Fruit fly (Drosophila melanogaster) whole organism, embryonic: ENCODE data around the gene P5CDh1.

Source experiments
- Adf1 ChIP-seq: fragments of 200-800 bp; sonication (Bioruptor generic); IDR thresholded peaks from 2 replicates; pipeline ENCODE4 v1.3.6; 2022; ENCODE audit warnings: missing biosample characterization, missing genetic modification characterization
- CG10209 ChIP-seq: fragments of 200-800 bp; sonication (Bioruptor generic); optimal IDR thresholded peaks from 3 replicates; lab custom pipeline; 2017; ENCODE audit warnings: missing biosample characterization, mild to moderate bottlenecking, missing genetic modification characterization, missing genetic modification reagents
- CG10267 ChIP-seq: fragments of 200-800 bp; sonication (Bioruptor generic); optimal IDR thresholded peaks from 2 replicates; lab custom pipeline; 2018; ENCODE audit warnings: missing biosample characterization, mild to moderate bottlenecking, missing genetic modification characterization, moderate library complexity
- CG12942 ChIP-seq: fragments of 200-800 bp; sonication (Bioruptor generic); optimal IDR thresholded peaks from 3 replicates; lab custom pipeline; 2016; ENCODE audit warnings: missing biosample characterization, missing genetic modification characterization
- CG13287 ChIP-seq: fragments of 200-800 bp; sonication (Bioruptor generic); IDR thresholded peaks from 2 replicates; pipeline ENCODE4 v1.3.6; 2022; ENCODE audit warnings: missing biosample characterization, missing genetic modification characterization; ENCODE audit not compliant: partially characterized antibody
- CG14965 ChIP-seq: fragments of 200-800 bp; sonication (Bioruptor generic); optimal IDR thresholded peaks from 2 replicates; lab custom pipeline; 2016; ENCODE audit warnings: missing biosample characterization, missing genetic modification characterization, borderline replicate concordance
- CG15696 ChIP-seq: fragments of 200-800 bp; sonication (Bioruptor generic); optimal IDR thresholded peaks from 2 replicates; lab custom pipeline; 2019; ENCODE audit warnings: missing biosample characterization, mild to moderate bottlenecking, missing genetic modification characterization, moderate library complexity
- CG1603 ChIP-seq: fragments of 200-800 bp; sonication (Bioruptor generic); optimal IDR thresholded peaks from 2 replicates; lab custom pipeline; 2019; ENCODE audit warnings: missing biosample characterization, mild to moderate bottlenecking, missing genetic modification characterization, moderate library complexity
- CG17361 ChIP-seq: fragments of 200-800 bp; sonication (Bioruptor generic); IDR thresholded peaks from 3 replicates; pipeline ENCODE4 v1.3.6; 2022; ENCODE audit warnings: missing biosample characterization, missing genetic modification characterization
- CG17568 ChIP-seq: fragments of 200-800 bp; sonication (Bioruptor generic); optimal IDR thresholded peaks from 2 replicates; lab custom pipeline; 2018; ENCODE audit warnings: missing biosample characterization, mild to moderate bottlenecking, missing genetic modification characterization, moderate library complexity
- CG17612 ChIP-seq: fragments of 200-800 bp; sonication (Bioruptor generic); IDR thresholded peaks from 2 replicates; pipeline ENCODE4 v1.3.6; 2022; ENCODE audit warnings: missing biosample characterization, missing genetic modification characterization
- CG17802 ChIP-seq: fragments of 200-800 bp; sonication (Bioruptor generic); optimal IDR thresholded peaks from 2 replicates; lab custom pipeline; 2018; ENCODE audit warnings: missing biosample characterization, mild to moderate bottlenecking, missing genetic modification characterization, moderate library complexity
- CG17912 ChIP-seq: fragments of 200-800 bp; sonication (Bioruptor generic); optimal IDR thresholded peaks from 2 replicates; lab custom pipeline; 2018; ENCODE audit warnings: missing biosample characterization, mild to moderate bottlenecking, missing genetic modification characterization
- CG18262 ChIP-seq: fragments of 200-800 bp; optimal IDR thresholded peaks from 3 replicates; lab custom pipeline; 2019; ENCODE audit warnings: missing biosample characterization, mild to moderate bottlenecking, missing genetic modification characterization, moderate library complexity
- CG2116 ChIP-seq: fragments of 200-800 bp; sonication (Bioruptor generic); optimal IDR thresholded peaks from 3 replicates; lab custom pipeline; 2018; ENCODE audit warnings: missing biosample characterization, mild to moderate bottlenecking, missing genetic modification characterization
- CG3065 ChIP-seq: fragments of 200-800 bp; sonication (Bioruptor generic); optimal IDR thresholded peaks from 2 replicates; lab custom pipeline; 2016; ENCODE audit warnings: missing biosample characterization, missing genetic modification characterization
- CG32767 ChIP-seq: fragments of 200-800 bp; sonication (Bioruptor generic); IDR thresholded peaks from 2 replicates; pipeline ENCODE4 v1.3.6; 2022; ENCODE audit warnings: missing biosample characterization, missing genetic modification characterization
- CG33557 ChIP-seq: fragments of 200-800 bp; sonication (Bioruptor generic); optimal IDR thresholded peaks from 2 replicates; lab custom pipeline; 2019; ENCODE audit warnings: missing biosample characterization, mild to moderate bottlenecking, missing genetic modification characterization, moderate library complexity
- CG34422 ChIP-seq: fragments of 200-800 bp; sonication (Bioruptor generic); IDR thresholded peaks from 3 replicates; pipeline ENCODE4 v1.3.6; 2022; ENCODE audit warnings: missing biosample characterization, missing genetic modification characterization
- CG3847 ChIP-seq: fragments of 200-800 bp; sonication (Bioruptor generic); IDR thresholded peaks from 2 replicates; pipeline ENCODE4 v1.3.6; 2022; ENCODE audit warnings: missing biosample characterization, missing genetic modification characterization
- CG4328 ChIP-seq: fragments of 200-800 bp; sonication (Bioruptor generic); optimal IDR thresholded peaks from 3 replicates; lab custom pipeline; 2017; ENCODE audit warnings: missing biosample characterization, missing genetic modification reagents, missing genetic modification characterization
- CG5953 ChIP-seq: fragments of 200-800 bp; sonication (Bioruptor generic); IDR thresholded peaks from 2 replicates; pipeline ENCODE4 v1.3.6; 2022; ENCODE audit warnings: missing biosample characterization, missing genetic modification characterization
- CG6175 ChIP-seq: fragments of 200-800 bp; sonication (Bioruptor generic); IDR thresholded peaks from 3 replicates; pipeline ENCODE4 v1.3.6; 2022; ENCODE audit warnings: missing biosample characterization, missing genetic modification characterization
- CG7372 ChIP-seq: fragments of 200-800 bp; sonication (Bioruptor generic); IDR thresholded peaks from 2 replicates; pipeline ENCODE4 v1.3.6; 2022; ENCODE audit warnings: missing biosample characterization, missing genetic modification characterization
- CG8765 ChIP-seq: fragments of 200-800 bp; sonication (Bioruptor generic); IDR thresholded peaks from 2 replicates; pipeline ENCODE4 v1.3.6; 2022; ENCODE audit warnings: missing biosample characterization, missing genetic modification characterization
- CG9727 ChIP-seq: fragments of 200-800 bp; sonication (Bioruptor generic); optimal IDR thresholded peaks from 3 replicates; lab custom pipeline; 2017; ENCODE audit warnings: missing biosample characterization, mild to moderate bottlenecking, missing genetic modification characterization
- Chrac-16 ChIP-seq: fragments of 200-800 bp; sonication (Bioruptor generic); optimal IDR thresholded peaks from 3 replicates; lab custom pipeline; 2016; ENCODE audit warnings: missing biosample characterization, missing genetic modification characterization
- GATAe ChIP-seq: fragments of 200-800 bp; sonication (Bioruptor generic); conservative IDR thresholded peaks from 2 replicates; pipeline ENCODE4 v1.3.6; 2022; ENCODE audit warnings: missing biosample characterization, missing genetic modification characterization
- Hmr ChIP-seq: fragments of 200-800 bp; sonication (Bioruptor generic); optimal IDR thresholded peaks from 3 replicates; lab custom pipeline; 2017; ENCODE audit warnings: mild to moderate bottlenecking, missing biosample characterization, missing genetic modification reagents, missing genetic modification characterization
- MESR4 ChIP-seq: fragments of 200-800 bp; sonication (Bioruptor generic); optimal IDR thresholded peaks from 2 replicates; lab custom pipeline; 2018; ENCODE audit warnings: missing biosample characterization, mild to moderate bottlenecking, missing genetic modification characterization, moderate library complexity
- Mes4 ChIP-seq: fragments of 200-800 bp; sonication (Bioruptor generic); optimal IDR thresholded peaks from 2 replicates; lab custom pipeline; 2016; ENCODE audit warnings: missing biosample characterization, missing genetic modification characterization
- NC2α ChIP-seq: fragments of 200-800 bp; sonication (Bioruptor generic); optimal IDR thresholded peaks from 2 replicates; lab custom pipeline; 2016; ENCODE audit warnings: missing biosample characterization, missing genetic modification characterization
- Pdp1 ChIP-seq, 2 experiments: fragments of 200-800 bp; sonication (Bioruptor generic); optimal IDR thresholded peaks; 3 replicates each; lab custom pipeline; 2016; ENCODE audit warnings: missing biosample characterization in 2 of 2, missing genetic modification characterization in 2 of 2, mild to moderate bottlenecking in 1 of 2, moderate library complexity in 1 of 2
- Xbp1 ChIP-seq: fragments of 200-800 bp; sonication (Bioruptor generic); optimal IDR thresholded peaks from 3 replicates; lab custom pipeline; 2016; ENCODE audit warnings: missing biosample characterization, mild to moderate bottlenecking, missing genetic modification characterization
- cas ChIP-seq: fragments of 200-800 bp; sonication (Bioruptor generic); IDR thresholded peaks from 2 replicates; pipeline ENCODE4 v1.3.6; 2022; ENCODE audit warnings: missing biosample characterization, missing genetic modification characterization
- dm ChIP-seq: fragments of 200-800 bp; sonication (Bioruptor generic); optimal IDR thresholded peaks from 3 replicates; lab custom pipeline; 2016; ENCODE audit warnings: missing biosample characterization, missing genetic modification characterization
- dpn ChIP-seq, 2 experiments: fragments of 200-800 bp; sonication (Bioruptor generic); optimal IDR thresholded peaks; 3 replicates each; lab custom pipeline; 2016; ENCODE audit warnings: missing biosample characterization in 2 of 2, missing genetic modification characterization in 2 of 2
- grn ChIP-seq: fragments of 200-800 bp; sonication (Bioruptor generic); optimal IDR thresholded peaks from 3 replicates; lab custom pipeline; 2017; ENCODE audit warnings: missing biosample characterization, missing genetic modification characterization
- gsb ChIP-seq: fragments of 200-800 bp; sonication (Bioruptor generic); IDR thresholded peaks from 2 replicates; pipeline ENCODE4 v1.3.6; 2022; ENCODE audit warnings: missing biosample characterization, missing genetic modification characterization
- hbn ChIP-seq: fragments of 200-800 bp; sonication (Bioruptor generic); IDR thresholded peaks from 2 replicates; pipeline ENCODE4 v1.3.6; 2022; ENCODE audit warnings: missing biosample characterization, missing genetic modification characterization; ENCODE audit not compliant: partially characterized antibody
- ind ChIP-seq: fragments of 200-800 bp; sonication (Bioruptor generic); optimal IDR thresholded peaks from 3 replicates; lab custom pipeline; 2016; ENCODE audit warnings: missing biosample characterization, missing genetic modification characterization
- kni ChIP-seq: fragments of 200-800 bp; sonication (Bioruptor generic); optimal IDR thresholded peaks from 3 replicates; lab custom pipeline; 2017; ENCODE audit warnings: mild to moderate bottlenecking, missing biosample characterization, missing genetic modification reagents, missing genetic modification characterization
- pros ChIP-seq: fragments of 200-800 bp; sonication (Bioruptor generic); optimal IDR thresholded peaks from 3 replicates; lab custom pipeline; 2019; ENCODE audit warnings: missing biosample characterization, mild to moderate bottlenecking, missing genetic modification characterization, moderate library complexity
- schlank ChIP-seq: fragments of 200-800 bp; sonication (Bioruptor generic); optimal IDR thresholded peaks from 2 replicates; lab custom pipeline; 2018; ENCODE audit warnings: missing biosample characterization, mild to moderate bottlenecking, missing genetic modification characterization
- sd ChIP-seq: fragments of 200-800 bp; sonication (Bioruptor generic); optimal IDR thresholded peaks from 3 replicates; lab custom pipeline; 2018; ENCODE audit warnings: missing biosample characterization, mild to moderate bottlenecking, missing genetic modification characterization, moderate library complexity
- wdn ChIP-seq: fragments of 200-800 bp; sonication (Bioruptor generic); IDR thresholded peaks from 2 replicates; pipeline ENCODE4 v1.3.6; 2022; ENCODE audit warnings: missing biosample characterization, missing genetic modification characterization
- zf30C ChIP-seq: fragments of 200-800 bp; sonication (Bioruptor generic); optimal IDR thresholded peaks from 3 replicates; lab custom pipeline; 2018; ENCODE audit warnings: missing biosample characterization, mild to moderate bottlenecking, missing genetic modification characterization

Gene P5CDh1

dm6 chr3L:21832203-21833160, 8.7 kb downstream of the P5CDh1 start, which contains the start of the genes CG7148 and Nopp140 (continued):
- TF ChIP-seq CG8765 (GFP tag; lab: Robert Waterston, UW), result peak; percentile 51; the same call in 1 of the 2 replicates
- TF ChIP-seq CG32767 (GFP tag; lab: Robert Waterston, UW), result peak; percentile 41; the same call in 1 of the 2 replicates
- peak; percentile 100 for TF ChIP-seq dm
- TF ChIP-seq CG12942, result peak; percentile 70
- peak; percentile 74 for TF ChIP-seq Hmr (GFP tag; lab: Kevin White, UChicago)
- TF ChIP-seq grn (GFP tag; lab: Kevin White, UChicago), result no peak
- no peak for TF ChIP-seq GATAe (GFP tag; lab: Robert Waterston, UW)
- TF ChIP-seq dpn (GFP tag; optimal IDR thresholded peaks at IDR 0.05; lab: Kevin White, UChicago), result peak; percentile 62 to 70
- peak; percentile 91 for TF ChIP-seq CG3847
- no peak for TF ChIP-seq CG6175 (GFP tag; lab: Robert Waterston, UW)
- peak; percentile 13 for TF ChIP-seq Mes4 (GFP tag; lab: Kevin White, UChicago)
- peak; percentile 87 for TF ChIP-seq CG1603 (tag; lab: Kevin White, UChicago)
- TF ChIP-seq pros (GFP tag; lab: Kevin White, UChicago), result no peak
- no peak for TF ChIP-seq kni
- peak; percentile 63 for TF ChIP-seq schlank
- TF ChIP-seq CG10209 (GFP tag; lab: Kevin White, UChicago), result peak; percentile 63
- TF ChIP-seq Xbp1, result peak; percentile 83
- peak; percentile 78 for TF ChIP-seq CG17802 (tag; lab: Kevin White, UChicago)
- peak; percentile 71 for TF ChIP-seq ind (GFP tag; lab: Kevin White, UChicago)
- TF ChIP-seq hbn (GFP tag; lab: Robert Waterston, UW), result no peak
- TF ChIP-seq CG17361 (GFP tag; lab: Robert Waterston, UW), result peak; percentile 47; the same call in 1 of the 3 replicates
- peak; percentile 91 for TF ChIP-seq MESR4 (GFP tag; lab: Kevin White, UChicago)
- TF ChIP-seq CG15696 (tag; lab: Kevin White, UChicago), result peak; percentile 36
- TF ChIP-seq Adf1 (GFP tag; lab: Robert Waterston, UW), result peak; percentile 24; the same call in 1 of the 2 replicates
- TF ChIP-seq CG18262, result peak; percentile 60
- no peak for TF ChIP-seq gsb (GFP tag; lab: Robert Waterston, UW)
- TF ChIP-seq CG14965 (GFP tag; lab: Kevin White, UChicago), result no peak
- TF ChIP-seq Pdp1 (GFP tag; optimal IDR thresholded peaks at IDR 0.05; lab: Kevin White, UChicago), result peak; percentile 38 to 62
- peak; percentile 61 for TF ChIP-seq wdn (GFP tag; lab: Robert Waterston, UW)
- peak; percentile 28 for TF ChIP-seq CG3065
- peak; percentile 48; the same call in 1 of the 2 replicates for TF ChIP-seq CG5953
- TF ChIP-seq CG9727, result peak; percentile 49
- peak; percentile 49; the same call in 1 of the 2 replicates for TF ChIP-seq CG7372 (GFP tag; lab: Robert Waterston, UW)
- TF ChIP-seq CG17612 (GFP tag; lab: Robert Waterston, UW), result peak; percentile 65; the same call in 1 of the 2 replicates
- TF ChIP-seq CG17912 (GFP tag; lab: Kevin White, UChicago), result peak; percentile 78
- peak; percentile 75 for TF ChIP-seq cas (GFP tag; lab: Robert Waterston, UW)
- peak; percentile 53 for TF ChIP-seq CG2116 (GFP tag; lab: Kevin White, UChicago)
- no peak for TF ChIP-seq zf30C (GFP tag; lab: Kevin White, UChicago)
- TF ChIP-seq CG10267 (tag; lab: Kevin White, UChicago), result peak; percentile 96
- peak; percentile 27 for TF ChIP-seq CG33557 (GFP tag; lab: Kevin White, UChicago)
- peak; percentile 1 for TF ChIP-seq CG4328 (GFP tag; lab: Kevin White, UChicago)
- no peak for TF ChIP-seq CG17568
- TF ChIP-seq NC2α (GFP tag; lab: Kevin White, UChicago), result no peak
- TF ChIP-seq Chrac-16 (GFP tag; lab: Kevin White, UChicago), result peak; percentile 60
- peak; percentile 91 for TF ChIP-seq CG34422 (GFP tag; lab: Robert Waterston, UW)
- peak; percentile 39; the same call in 1 of the 2 replicates for TF ChIP-seq CG13287 (GFP tag; lab: Robert Waterston, UW)
- TF ChIP-seq sd (tag; lab: Kevin White, UChicago), result peak; percentile 71
